Fruit fly (Drosophila melanogaster): ENCODE data around the gene CG43117.

- TF ChIP-seq pan (optimal IDR thresholded peaks at IDR 0.05) (no peak), psq (optimal IDR thresholded peaks at IDR 0.05) (no peak), usp (GFP tag; optimal IDR thresholded peaks at IDR 0.05) (no peak), CG8478 (optimal IDR thresholded peaks at IDR 0.05) (no peak), Dll (optimal IDR thresholded peaks at IDR 0.05) (no peak), EcR (GFP tag; optimal IDR thresholded peaks at IDR 0.05) (no peak)
Observed at dm6 chr3R:26503317-26503716, 48.7 kb downstream of the CG43117 start.

All from whole organism.